Worm (Caenorhabditis elegans): ENCODE results near the gene F07F6.4.
A peak's percentile ranks its signal among the peaks of the same experiment; 100 is the strongest.

The F07F6.4 gene

ce11 chrII:5426054-5426453 is 3.3 kb downstream of the F07F6.4 start (continued):
- TF ChIP-seq nhr-90 (tag; optimal IDR thresholded peaks at IDR 0.05): no peak
- no peak for TF ChIP-seq ama-1 (optimal IDR thresholded peaks at IDR 0.05)
- TF ChIP-seq ama-1 (GFP tag; optimal IDR thresholded peaks at IDR 0.05): no peak
- TF ChIP-seq unc-62 (GFP tag; optimal IDR thresholded peaks at IDR 0.05): peak; percentile 43
- no peak for TF ChIP-seq lin-35 (GFP tag; optimal IDR thresholded peaks at IDR 0.05)
- no peak for TF ChIP-seq Y53G8AR.9 (GFP tag; conservative IDR thresholded peaks at IDR 0.05)
- no peak for TF ChIP-seq T07F8.4 (tag; optimal IDR thresholded peaks at IDR 0.05)
- no peak for TF ChIP-seq F33H1.4 (GFP tag; IDR thresholded peaks at IDR 0.05)
- no peak for TF ChIP-seq K11D2.4 (GFP tag; IDR thresholded peaks at IDR 0.05)
- peak; percentile 47 for TF ChIP-seq atf-7 (tag; optimal IDR thresholded peaks at IDR 0.05)
- TF ChIP-seq pha-4 (tag; optimal IDR thresholded peaks at IDR 0.05): peak; percentile 45
- no peak for TF ChIP-seq nhr-179 (tag; optimal IDR thresholded peaks at IDR 0.05)
- peak; percentile 62; the same call in 1 of the 2 replicates for TF ChIP-seq lin-26 (GFP tag; IDR thresholded peaks at IDR 0.05)
- TF ChIP-seq rcor-1 (GFP tag; IDR thresholded peaks at IDR 0.05): 0 out of 2 replicates have a peak, but pooled peaks have one; percentile 47
- peak; percentile 57 for TF ChIP-seq nhr-80 (tag; optimal IDR thresholded peaks at IDR 0.05)

ce11 chrII:5425633-5426032 is 3.7 kb downstream of the F07F6.4 start, which contains the start of gene F07F6.8:
Gene F07F6.8 (minus strand): TSS chrII:5425733.
- TF ChIP-seq repo-1 (tag; optimal IDR thresholded peaks at IDR 0.05) (peak; percentile 16), mxl-1 (tag; optimal IDR thresholded peaks at IDR 0.05) (peak; percentile 6), sea-2 (GFP tag; IDR thresholded peaks at IDR 0.05) (no peak), madf-6 (GFP tag; IDR thresholded peaks at IDR 0.05) (0 out of 2 replicates have a peak, but pooled peaks have one; percentile 14)

- TF ChIP-seq hmg-20 (GFP tag; IDR thresholded peaks at IDR 0.05) (no peak), unc-62 (GFP tag; optimal IDR thresholded peaks at IDR 0.05) (no peak), athp-1 (tag; optimal IDR thresholded peaks at IDR 0.05) (no peak), Y56A3A.18 (GFP tag; IDR thresholded peaks at IDR 0.05) (no peak), akir-1 (GFP tag; optimal IDR thresholded peaks at IDR 0.05) (no peak), nhr-27 (tag; optimal IDR thresholded peaks at IDR 0.05) (no peak), tbx-9 (tag; optimal IDR thresholded peaks at IDR 0.05; ENCODE audit: borderline replicate concordance) (no peak), aptf-2 (GFP tag; conservative IDR thresholded peaks at IDR 0.05) (no peak), ets-4 (GFP tag; optimal IDR thresholded peaks at IDR 0.05) (no peak), repo-1 (tag; optimal IDR thresholded peaks at IDR 0.05) (no peak), F55B11.4 (tag; optimal IDR thresholded peaks at IDR 0.05; ENCODE audit: borderline replicate concordance, insufficient read depth) (no peak), mcd-1 (GFP tag; IDR thresholded peaks at IDR 0.05) (peak; percentile 20; the same call in 1 of the 2 replicates), attf-3 (GFP tag; conservative IDR thresholded peaks at IDR 0.05) (no peak), him-1 (tag; optimal IDR thresholded peaks at IDR 0.05) (peak; percentile 15), Y95B8A.8 (GFP tag; IDR thresholded peaks at IDR 0.05) (no peak), K12H6.12 (tag; optimal IDR thresholded peaks at IDR 0.05) (no peak), madf-6 (GFP tag; IDR thresholded peaks at IDR 0.05) (peak; percentile 85), lin-54 (GFP tag; optimal IDR thresholded peaks at IDR 0.05) (peak; percentile 24), zim-3 (tag; optimal IDR thresholded peaks at IDR 0.05) (no peak), bed-2 (GFP tag; IDR thresholded peaks at IDR 0.05) (no peak), ztf-26 (tag; optimal IDR thresholded peaks at IDR 0.05) (no peak), ceh-40 (GFP tag; IDR thresholded peaks at IDR 0.05) (no peak), hrde-1 (tag; optimal IDR thresholded peaks at IDR 0.05; ENCODE audit: borderline replicate concordance) (no peak), Y53G8AR.9 (GFP tag; conservative IDR thresholded peaks at IDR 0.05) (no peak), xnd-1 (tag; optimal IDR thresholded peaks at IDR 0.05) (peak; percentile 67), F39B2.1 (GFP tag; IDR thresholded peaks at IDR 0.05) (no peak), aptf-3 (GFP tag; IDR thresholded peaks at IDR 0.05) (no peak), D2030.7 (GFP tag; IDR thresholded peaks at IDR 0.05) (no peak), snpc-4 (GFP tag; optimal IDR thresholded peaks at IDR 0.05) (no peak), snpc-4 (tag; optimal IDR thresholded peaks at IDR 0.05) (peak in 1 of 4 experiments; percentile 14), Y79H2A.3 (GFP tag; conservative IDR thresholded peaks at IDR 0.05) (no peak), mes-4 (tag; optimal IDR thresholded peaks at IDR 0.05) (no peak)
Measured at ce11 chrII:5423832-5424231, 5.5 kb downstream of the F07F6.4 start, which contains the start of gene F07F6.7. Gene F07F6.7 (minus strand): TSS chrII:5423858.
